Worm (Caenorhabditis elegans) whole organism, L4 larva: ENCODE measurements around the gene rga-4.

ENCODE experiments used
- D1046.2 ChIP-seq: fragments of 200-800 bp; sonication (Bioruptor generic); IDR thresholded peaks from 2 replicates; pipeline ENCODE4 v1.3.6; 2022; ENCODE audit warnings: missing genetic modification characterization, missing compliant biosample characterization
- F26F4.8 ChIP-seq: fragments of 200-800 bp; sonication (Bioruptor generic); conservative IDR thresholded peaks from 2 replicates; pipeline ENCODE4 v1.3.6; 2022; ENCODE audit warnings: missing genetic modification characterization, missing compliant biosample characterization
- F49E8.2 ChIP-seq: sonication (generic microtip); optimal IDR thresholded peaks from 2 replicates; lab custom pipeline; 2016; ENCODE audit warnings: missing compliant biosample characterization, mild to moderate bottlenecking, missing genetic modification characterization, borderline replicate concordance
- Y5F2A.4 ChIP-seq: fragments of 200-800 bp; sonication (Bioruptor generic); optimal IDR thresholded peaks from 2 replicates; lab custom pipeline; 2018; ENCODE audit warnings: mild to moderate bottlenecking, missing genetic modification characterization, missing compliant biosample characterization
- ZK546.5 ChIP-seq, 2 experiments: sonication (generic microtip); optimal IDR thresholded peaks; 2 replicates each; lab custom pipeline; 2017; ENCODE audit warnings: missing biosample characterization in 2 of 2, missing genetic modification characterization in 2 of 2
- aha-1 ChIP-seq: fragments of 150-350 bp; peaks from one replicate; lab custom pipeline; 2014; ENCODE audit warnings: missing biosample characterization, missing genetic modification characterization
- attf-4 ChIP-seq: sonication (generic microtip); optimal IDR thresholded peaks from 3 replicates; lab custom pipeline; 2017; ENCODE audit warnings: missing biosample characterization, missing genetic modification characterization
- ceh-62 ChIP-seq: sonication (generic microtip); optimal IDR thresholded peaks from 2 replicates; lab custom pipeline; 2017; ENCODE audit warnings: missing biosample characterization, missing genetic modification characterization
- cey-2 ChIP-seq: sonication (generic microtip); optimal IDR thresholded peaks from 3 replicates; lab custom pipeline; 2017; ENCODE audit warnings: missing genetic modification characterization, mild to moderate bottlenecking, missing compliant biosample characterization, antibody characterized with exemption, borderline replicate concordance; ENCODE audit not compliant: insufficient read depth
- ctbp-1 ChIP-seq: fragments of 200-800 bp; sonication (Bioruptor generic); IDR thresholded peaks from 2 replicates; pipeline ENCODE4 v1.3.6; 2022; ENCODE audit warnings: missing genetic modification reagents, missing genetic modification characterization, missing compliant biosample characterization
- daf-16 ChIP-seq, 3 experiments: sonication (generic microtip); optimal IDR thresholded peaks; 2 replicates each; lab custom pipeline; 2016 to 2017; ENCODE audit warnings: missing genetic modification characterization in 3 of 3, missing genetic modification reagents in 3 of 3, mild to moderate bottlenecking in 2 of 3, missing compliant biosample characterization in 2 of 3, missing biosample characterization in 1 of 3, moderate library complexity in 1 of 3
- dmd-6 ChIP-seq: fragments of 200-800 bp; sonication (Bioruptor generic); IDR thresholded peaks from 2 replicates; pipeline ENCODE4 v1.3.6; 2022; ENCODE audit warnings: missing genetic modification reagents, missing genetic modification characterization, missing compliant biosample characterization
- egl-43 ChIP-seq: fragments of 200-800 bp; sonication (Bioruptor generic); IDR thresholded peaks from 2 replicates; pipeline ENCODE4 v1.3.6; 2022; ENCODE audit warnings: missing genetic modification reagents, missing genetic modification characterization, missing compliant biosample characterization
- fos-1 ChIP-seq: fragments of 150-350 bp; optimal IDR thresholded peaks from 2 replicates; lab custom pipeline; 2014; ENCODE audit warnings: missing biosample characterization, missing genetic modification characterization
- hlh-11 ChIP-seq: fragments of 200-800 bp; sonication (Bioruptor generic); optimal IDR thresholded peaks from 2 replicates; lab custom pipeline; 2018; ENCODE audit warnings: mild to moderate bottlenecking, missing genetic modification characterization, missing compliant biosample characterization
- hlh-30 ChIP-seq: sonication (generic microtip); optimal IDR thresholded peaks from 2 replicates; lab custom pipeline; 2017; ENCODE audit warnings: antibody characterized with exemption, mild to moderate bottlenecking, missing genetic modification characterization, missing compliant biosample characterization; ENCODE audit not compliant: insufficient read depth
- hmg-1.1 ChIP-seq: fragments of 200-800 bp; sonication (Bioruptor generic); IDR thresholded peaks from 2 replicates; pipeline ENCODE4 v1.3.6; 2022; ENCODE audit warnings: missing genetic modification reagents, missing genetic modification characterization, missing compliant biosample characterization
- lim-7 ChIP-seq: fragments of 200-800 bp; sonication (Bioruptor generic); IDR thresholded peaks from 2 replicates; pipeline ENCODE4 v1.3.6; 2022; ENCODE audit warnings: missing genetic modification characterization, missing compliant biosample characterization
- lsy-2 ChIP-seq, 2 experiments: fragments of 150-350 bp in 1 of 2; sonication (generic microtip) in 1 of 2; optimal IDR thresholded peaks; 2 replicates each; lab custom pipeline; 2014 to 2017; ENCODE audit warnings: missing biosample characterization in 2 of 2, missing genetic modification characterization in 2 of 2
- madf-5 ChIP-seq, 2 experiments: fragments of 200-800 bp; sonication (Bioruptor generic); IDR thresholded peaks; 2 replicates each; pipeline ENCODE4 v1.3.6; 2022; ENCODE audit warnings: missing compliant biosample characterization in 2 of 2, missing genetic modification characterization in 2 of 2
- mep-1 ChIP-seq: fragments of 150-350 bp; sonication (generic microtip); optimal IDR thresholded peaks from 3 replicates; lab custom pipeline; 2014; ENCODE audit warnings: missing biosample characterization, missing genetic modification characterization
- nhr-237 ChIP-seq: sonication (generic microtip); optimal IDR thresholded peaks from 2 replicates; lab custom pipeline; 2017; ENCODE audit warnings: missing biosample characterization, missing genetic modification characterization
- nhr-28 ChIP-seq: fragments of 150-350 bp; optimal IDR thresholded peaks from 2 replicates; lab custom pipeline; 2014; ENCODE audit warnings: missing biosample characterization, missing genetic modification characterization
- nhr-41 ChIP-seq: fragments of 200-800 bp; sonication (Bioruptor generic); IDR thresholded peaks from 2 replicates; pipeline ENCODE4 v1.3.6; 2022; ENCODE audit warnings: missing genetic modification reagents, missing genetic modification characterization, missing compliant biosample characterization
- nhr-76 ChIP-seq: fragments of 150-350 bp; optimal IDR thresholded peaks from 2 replicates; lab custom pipeline; 2014; ENCODE audit warnings: missing biosample characterization, missing genetic modification characterization
- nhr-77 ChIP-seq: fragments of 150-350 bp; optimal IDR thresholded peaks from 2 replicates; lab custom pipeline; 2014; ENCODE audit warnings: missing biosample characterization, missing genetic modification characterization
- pqm-1 ChIP-seq: sonication (generic microtip); optimal IDR thresholded peaks from 2 replicates; lab custom pipeline; 2017; ENCODE audit warnings: missing biosample characterization, missing genetic modification characterization
- set-16 ChIP-seq: fragments of 200-800 bp; sonication (Bioruptor generic); IDR thresholded peaks from 2 replicates; pipeline ENCODE4 v1.3.6; 2022; ENCODE audit warnings: missing genetic modification reagents, missing genetic modification characterization, missing compliant biosample characterization
- tra-1 ChIP-seq: fragments of 200-800 bp; sonication (Bioruptor generic); IDR thresholded peaks from 2 replicates; pipeline ENCODE4 v1.3.6; 2022; ENCODE audit warnings: missing genetic modification reagents, missing genetic modification characterization, missing compliant biosample characterization
- unc-62 ChIP-seq, 3 experiments: fragments of 150-350 bp in 1 of 3; sonication (generic microtip); optimal IDR thresholded peaks in 2 of 3; peaks in 1 of 3; 1 replicate in 1 of 3; 2 replicates in 2 of 3; lab custom pipeline; 2014 to 2017; ENCODE audit warnings: missing biosample characterization in 3 of 3, missing genetic modification characterization in 3 of 3, missing genetic modification reagents in 3 of 3, missing genotype in 1 of 3
- vab-7 ChIP-seq: fragments of 200-800 bp; sonication (Bioruptor generic); IDR thresholded peaks from 2 replicates; pipeline ENCODE4 v1.3.6; 2022; ENCODE audit warnings: missing genetic modification reagents, missing genetic modification characterization, missing compliant biosample characterization

Gene rga-4

DNA sequence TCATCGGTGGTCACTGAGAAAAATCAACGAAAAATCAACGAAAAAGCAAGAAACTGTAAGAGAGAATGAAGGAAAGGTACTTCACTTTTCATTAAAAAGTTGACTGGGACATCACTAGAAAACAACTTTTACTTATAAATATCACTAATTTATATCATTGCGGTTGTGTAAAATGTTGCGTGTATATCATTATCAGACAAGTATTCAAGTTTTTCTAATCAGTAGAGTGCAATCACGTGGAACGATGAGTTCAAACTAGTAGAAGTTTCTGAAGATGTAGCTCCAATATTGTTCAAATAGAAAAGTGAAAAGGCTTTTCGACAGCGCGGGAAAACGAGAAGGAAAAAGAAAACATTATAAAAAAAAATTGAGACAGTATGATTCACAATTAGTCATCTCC lies 5.2 kb upstream of the rga-4 start:
- no peak for TF ChIP-seq mep-1
- TF ChIP-seq fos-1 (tag; lab: Kevin White, UChicago) = no peak
- TF ChIP-seq pqm-1 (tag; lab: Kevin White, UChicago) = peak; percentile 28
- TF ChIP-seq F26F4.8 (GFP tag; lab: Robert Waterston, UW) = no peak
- TF ChIP-seq nhr-77 = peak; percentile 12
- no peak for TF ChIP-seq hlh-30 (tag; lab: Kevin White, UChicago)
- peak; percentile 47 for TF ChIP-seq aha-1 (tag; lab: Kevin White, UChicago)
- TF ChIP-seq dmd-6 (GFP tag; lab: Robert Waterston, UW) = peak; percentile 26; the same call in 1 of the 2 replicates
- peak; percentile 5 for TF ChIP-seq hlh-11 (tag; lab: Kevin White, UChicago)
- TF ChIP-seq nhr-28 = peak; percentile 40
- no peak for TF ChIP-seq F49E8.2
- TF ChIP-seq daf-16 (GFP tag; optimal IDR thresholded peaks at IDR 0.05; lab: Kevin White, UChicago) = no peak
- TF ChIP-seq daf-16 (tag; optimal IDR thresholded peaks at IDR 0.05; lab: Kevin White, UChicago) = peak; percentile 52

DNA sequence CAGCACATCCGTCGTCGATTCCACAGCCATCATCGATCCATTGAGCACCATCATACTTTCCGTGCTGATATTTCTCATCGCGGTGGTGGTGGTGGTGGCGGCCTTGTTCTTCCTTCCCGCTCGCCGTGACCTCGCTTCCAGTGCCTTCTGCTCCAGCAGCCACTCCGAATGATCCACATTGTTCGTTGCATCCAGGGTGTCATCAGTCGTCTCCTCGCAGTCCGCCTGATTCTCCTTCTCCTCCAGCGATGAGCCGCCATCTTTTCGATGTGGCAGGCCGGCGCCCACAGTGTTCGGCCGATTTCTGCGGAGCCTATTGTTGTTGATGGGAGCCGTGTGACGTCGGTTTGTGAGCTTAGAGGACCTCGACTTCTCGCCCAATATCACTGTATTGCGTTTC lies 5.0 kb downstream of the rga-4 start:
- TF ChIP-seq ceh-62 (no peak), set-16 (peak; percentile 83), unc-62 (GFP tag; optimal IDR thresholded peaks at IDR 0.05 in 1 of 2; lab: Kevin White, UChicago) (peak in 1 of 2 experiments; percentile 27), unc-62 (tag; optimal IDR thresholded peaks at IDR 0.05; lab: Kevin White, UChicago) (no peak), tra-1 (GFP tag; lab: Robert Waterston, UW) (no peak)

DNA sequence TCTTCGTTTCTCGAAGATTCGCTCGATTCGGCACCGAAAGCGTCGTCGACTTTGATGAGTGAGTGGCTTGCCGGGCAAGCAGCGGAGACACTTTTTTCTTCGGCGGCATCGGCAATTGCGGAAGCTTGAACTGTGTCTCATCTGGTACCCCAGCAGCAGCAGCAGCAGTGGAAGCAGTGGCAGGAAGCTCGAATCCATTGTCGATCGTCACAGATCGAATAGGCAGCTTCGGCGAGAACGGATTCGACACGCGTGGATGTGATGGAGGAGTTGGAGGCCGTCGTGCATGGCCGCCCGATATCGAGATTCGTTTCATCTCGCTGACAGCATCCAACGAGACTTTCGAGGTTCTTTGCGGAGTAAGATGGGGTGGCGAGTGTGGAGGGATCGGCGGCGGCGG lies 8.0 kb downstream of the rga-4 start:
- no peak for TF ChIP-seq unc-62 (GFP tag; optimal IDR thresholded peaks at IDR 0.05 in 1 of 2; lab: Kevin White, UChicago)
- TF ChIP-seq unc-62 (tag; optimal IDR thresholded peaks at IDR 0.05; lab: Kevin White, UChicago) = no peak
- TF ChIP-seq set-16 = peak; percentile 82
- 0 out of 2 replicates have a peak, but pooled peaks have one; percentile 11 for TF ChIP-seq egl-43 (GFP tag; lab: Robert Waterston, UW)
- TF ChIP-seq D1046.2 (GFP tag; lab: Robert Waterston, UW) = 0 out of 2 replicates have a peak, but pooled peaks have one; percentile 43
- TF ChIP-seq vab-7 = no peak
- TF ChIP-seq lim-7 (GFP tag; lab: Robert Waterston, UW) = 0 out of 2 replicates have a peak, but pooled peaks have one; percentile 18
- no peak for TF ChIP-seq ZK546.5 (tag; optimal IDR thresholded peaks at IDR 0.05; lab: Kevin White, UChicago)
- no peak for TF ChIP-seq Y5F2A.4 (GFP tag; lab: Kevin White, UChicago)

DNA sequence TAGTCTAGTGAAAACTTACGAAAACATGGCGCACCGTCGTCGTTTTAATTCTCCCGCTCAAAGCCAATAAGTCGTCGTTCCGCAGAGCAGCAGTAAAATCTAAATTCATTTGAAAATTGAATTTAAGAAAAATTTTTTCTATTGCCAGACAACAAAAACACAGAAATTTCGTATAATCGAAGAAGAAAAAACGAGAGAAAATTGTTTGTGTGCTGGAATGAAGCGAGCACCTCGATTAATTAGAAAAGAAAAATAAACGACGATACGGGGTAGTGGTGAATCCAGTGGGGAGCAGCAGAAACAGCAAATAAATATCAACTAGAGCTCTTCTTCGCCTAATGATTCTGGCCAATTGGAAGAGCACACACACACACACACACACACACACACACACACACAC lies 12.1 kb downstream of the rga-4 start, which contains the start of gene snt-3:
Gene snt-3 (minus strand): TSS at position 101 of the 400 bp plus-strand sequence.
- TF ChIP-seq ctbp-1 (GFP tag; lab: Robert Waterston, UW) (no peak), aha-1 (tag; lab: Kevin White, UChicago) (peak; percentile 27)

DNA sequence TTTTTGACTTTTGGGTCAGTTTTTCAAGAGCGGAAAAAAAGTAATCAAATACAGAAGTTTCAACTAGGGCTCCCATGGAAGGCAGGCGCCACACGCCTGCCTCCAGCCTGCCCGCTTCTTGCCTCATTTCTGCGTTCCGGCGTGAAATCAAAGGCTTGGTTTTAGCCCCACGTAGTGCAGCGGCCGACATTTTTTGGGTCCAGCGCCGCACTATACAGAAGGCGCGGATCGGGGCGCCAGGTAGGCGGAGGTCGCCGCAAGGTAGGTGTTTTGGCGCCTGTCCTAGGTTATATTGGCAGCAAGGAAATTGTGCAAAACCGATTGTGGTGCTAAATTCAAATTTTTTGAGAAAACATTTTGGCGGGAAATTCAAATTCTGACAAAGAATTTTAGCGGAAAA lies 14.9 kb downstream of the rga-4 start:
- TF ChIP-seq nhr-41 = no peak
- TF ChIP-seq cey-2 (tag; lab: Kevin White, UChicago) = no peak
- no peak for TF ChIP-seq ctbp-1 (GFP tag; lab: Robert Waterston, UW)
- no peak for TF ChIP-seq nhr-237
- TF ChIP-seq set-16 = peak; percentile 81
- TF ChIP-seq lsy-2 (tag; optimal IDR thresholded peaks at IDR 0.05; lab: Kevin White, UChicago) = no peak
- TF ChIP-seq hmg-1.1 (GFP tag; lab: Robert Waterston, UW) = 0 out of 2 replicates have a peak, but pooled peaks have one; percentile 9
- TF ChIP-seq aha-1 (tag; lab: Kevin White, UChicago) = peak; percentile 94
- no peak for TF ChIP-seq madf-5 (GFP tag; IDR thresholded peaks at IDR 0.05; lab: Robert Waterston, UW)
- no peak for TF ChIP-seq attf-4 (tag; lab: Kevin White, UChicago)
- TF ChIP-seq nhr-76 (tag; lab: Kevin White, UChicago) = no peak
